Fruit fly (Drosophila melanogaster) whole organism, embryonic: ENCODE results near the gene CG6901.
A peak's percentile ranks its signal among the peaks of the same experiment; 100 is the strongest.

Experiments
- ATbp ChIP-seq: fragments of 200-800 bp; sonication (Bioruptor generic); optimal IDR thresholded peaks from 2 replicates; lab custom pipeline; 2017; ENCODE audit warnings: missing biosample characterization, mild to moderate bottlenecking, missing genetic modification characterization, missing genetic modification reagents
- Atf-2 ChIP-seq: fragments of 200-800 bp; sonication (Bioruptor generic); optimal IDR thresholded peaks from 2 replicates; lab custom pipeline; 2016; ENCODE audit warnings: missing biosample characterization, missing genetic modification characterization
- Blimp-1 ChIP-seq: fragments of 200-800 bp; sonication (Bioruptor generic); optimal IDR thresholded peaks from 3 replicates; lab custom pipeline; 2018; ENCODE audit warnings: missing biosample characterization, missing genetic modification characterization, mild to moderate bottlenecking, moderate library complexity, missing genetic modification reagents
- CG10654 ChIP-seq: fragments of 200-800 bp; sonication (Bioruptor generic); optimal IDR thresholded peaks from 2 replicates; lab custom pipeline; 2016; ENCODE audit warnings: missing biosample characterization, missing genetic modification characterization
- CG11696 ChIP-seq: fragments of 200-800 bp; sonication (Bioruptor generic); IDR thresholded peaks from 2 replicates; pipeline ENCODE4 v1.3.6; 2022; ENCODE audit warnings: missing biosample characterization, missing genetic modification characterization
- CG11723 ChIP-seq: fragments of 200-800 bp; sonication (Bioruptor generic); optimal IDR thresholded peaks from 2 replicates; lab custom pipeline; 2017; ENCODE audit warnings: missing biosample characterization, mild to moderate bottlenecking, missing genetic modification characterization
- CG12744 ChIP-seq: fragments of 200-800 bp; sonication (Bioruptor generic); optimal IDR thresholded peaks from 2 replicates; lab custom pipeline; 2016; ENCODE audit warnings: missing biosample characterization, missing genetic modification characterization
- CG15601 ChIP-seq: fragments of 200-800 bp; sonication (Bioruptor generic); optimal IDR thresholded peaks from 3 replicates; lab custom pipeline; 2019; ENCODE audit warnings: missing biosample characterization, mild to moderate bottlenecking, missing genetic modification characterization, moderate library complexity
- CG18011 ChIP-seq: fragments of 200-800 bp; sonication (Bioruptor generic); optimal IDR thresholded peaks from 2 replicates; lab custom pipeline; 2017; ENCODE audit warnings: missing biosample characterization, missing genetic modification characterization, mild to moderate bottlenecking, moderate library complexity, missing genotype
- CG2120 ChIP-seq: fragments of 200-800 bp; sonication (Bioruptor generic); optimal IDR thresholded peaks from 3 replicates; lab custom pipeline; 2016; ENCODE audit warnings: missing biosample characterization, missing genetic modification characterization
- CG2202 ChIP-seq: fragments of 200-800 bp; sonication (Bioruptor generic); optimal IDR thresholded peaks from 2 replicates; lab custom pipeline; 2018; ENCODE audit warnings: missing biosample characterization, mild to moderate bottlenecking, missing genetic modification characterization
- CG4328 ChIP-seq: fragments of 200-800 bp; sonication (Bioruptor generic); optimal IDR thresholded peaks from 3 replicates; lab custom pipeline; 2017; ENCODE audit warnings: missing biosample characterization, missing genetic modification reagents, missing genetic modification characterization
- CG4730 ChIP-seq: fragments of 200-800 bp; sonication (Bioruptor generic); IDR thresholded peaks from 2 replicates; pipeline ENCODE4 v1.3.6; 2022; ENCODE audit warnings: missing biosample characterization, missing genetic modification characterization
- CG5953 ChIP-seq: fragments of 200-800 bp; sonication (Bioruptor generic); IDR thresholded peaks from 2 replicates; pipeline ENCODE4 v1.3.6; 2022; ENCODE audit warnings: missing biosample characterization, missing genetic modification characterization
- CG6175 ChIP-seq: fragments of 200-800 bp; sonication (Bioruptor generic); IDR thresholded peaks from 3 replicates; pipeline ENCODE4 v1.3.6; 2022; ENCODE audit warnings: missing biosample characterization, missing genetic modification characterization
- CG6765 ChIP-seq: fragments of 200-800 bp; sonication (Bioruptor generic); optimal IDR thresholded peaks from 3 replicates; lab custom pipeline; 2017; ENCODE audit warnings: missing biosample characterization, mild to moderate bottlenecking, missing genetic modification characterization
- Dbx ChIP-seq: fragments of 200-800 bp; sonication (Bioruptor generic); IDR thresholded peaks from 3 replicates; pipeline ENCODE4 v1.3.6; 2022; ENCODE audit warnings: missing biosample characterization, missing genetic modification characterization
- Dll ChIP-seq: fragments of 200-800 bp; sonication (Bioruptor generic); IDR thresholded peaks from 4 replicates; pipeline ENCODE4 v1.3.6; 2022; ENCODE audit warnings: missing biosample characterization, missing genetic modification characterization; ENCODE audit not compliant: partially characterized antibody
- Elba2 ChIP-seq: fragments of 200-800 bp; sonication (Bioruptor generic); optimal IDR thresholded peaks from 3 replicates; lab custom pipeline; 2016; ENCODE audit warnings: missing biosample characterization, missing genetic modification characterization
- Ets97D ChIP-seq: fragments of 200-800 bp; sonication (Bioruptor generic); optimal IDR thresholded peaks from 3 replicates; lab custom pipeline; 2016; ENCODE audit warnings: missing biosample characterization, missing genetic modification characterization
- GATAe ChIP-seq: fragments of 200-800 bp; sonication (Bioruptor generic); conservative IDR thresholded peaks from 2 replicates; pipeline ENCODE4 v1.3.6; 2022; ENCODE audit warnings: missing biosample characterization, missing genetic modification characterization
- HmgZ ChIP-seq: fragments of 200-800 bp; sonication (Bioruptor generic); optimal IDR thresholded peaks from 2 replicates; lab custom pipeline; 2018; ENCODE audit warnings: missing biosample characterization, mild to moderate bottlenecking, missing genetic modification characterization
- Hmx ChIP-seq: fragments of 200-800 bp; sonication (Bioruptor generic); optimal IDR thresholded peaks from 2 replicates; lab custom pipeline; 2016; ENCODE audit warnings: missing biosample characterization, missing genetic modification characterization
- Jarid2 ChIP-seq: fragments of 200-800 bp; sonication (Bioruptor generic); optimal IDR thresholded peaks from 3 replicates; lab custom pipeline; 2017; ENCODE audit warnings: mild to moderate bottlenecking, missing biosample characterization, missing genetic modification reagents, missing genetic modification characterization
- NC2α ChIP-seq: fragments of 200-800 bp; sonication (Bioruptor generic); optimal IDR thresholded peaks from 2 replicates; lab custom pipeline; 2016; ENCODE audit warnings: missing biosample characterization, missing genetic modification characterization
- Neu2 ChIP-seq: fragments of 200-800 bp; sonication (Bioruptor generic); optimal IDR thresholded peaks from 3 replicates; lab custom pipeline; 2016; ENCODE audit warnings: missing biosample characterization, missing genetic modification characterization, borderline replicate concordance
- Nf-YB ChIP-seq: fragments of 200-800 bp; sonication (Bioruptor generic); optimal IDR thresholded peaks from 3 replicates; lab custom pipeline; 2019; ENCODE audit warnings: missing biosample characterization, mild to moderate bottlenecking, missing genetic modification characterization, moderate library complexity
- NfI ChIP-seq: fragments of 200-800 bp; sonication (Bioruptor generic); optimal IDR thresholded peaks from 3 replicates; lab custom pipeline; 2018; ENCODE audit warnings: missing biosample characterization, mild to moderate bottlenecking, missing genetic modification characterization, moderate library complexity
- Optix ChIP-seq: fragments of 200-800 bp; sonication (Bioruptor generic); IDR thresholded peaks from 3 replicates; pipeline ENCODE4 v1.3.6; 2022; ENCODE audit warnings: missing biosample characterization, missing genetic modification characterization
- PHDP ChIP-seq: fragments of 200-800 bp; sonication (Bioruptor generic); optimal IDR thresholded peaks from 3 replicates; lab custom pipeline; 2018; ENCODE audit warnings: missing biosample characterization, mild to moderate bottlenecking, missing genetic modification characterization, moderate library complexity
- ab ChIP-seq: fragments of 200-800 bp; sonication (Bioruptor generic); optimal IDR thresholded peaks from 2 replicates; lab custom pipeline; 2016; ENCODE audit warnings: missing biosample characterization, missing genetic modification characterization
- chif ChIP-seq, 2 experiments: fragments of 200-800 bp; sonication (Bioruptor generic); optimal IDR thresholded peaks; 3 replicates each; lab custom pipeline; 2016; ENCODE audit warnings: missing biosample characterization in 2 of 2, missing genetic modification characterization in 2 of 2
- crol ChIP-seq: fragments of 200-800 bp; sonication (Bioruptor generic); IDR thresholded peaks from 2 replicates; pipeline ENCODE4 v1.3.6; 2022; ENCODE audit warnings: missing biosample characterization, missing genetic modification characterization
- emc ChIP-seq: fragments of 200-800 bp; sonication (Bioruptor generic); optimal IDR thresholded peaks from 2 replicates; lab custom pipeline; 2016; ENCODE audit warnings: missing biosample characterization, missing genetic modification characterization
- fd64A ChIP-seq: fragments of 200-800 bp; sonication (Bioruptor generic); optimal IDR thresholded peaks from 3 replicates; lab custom pipeline; 2018; ENCODE audit warnings: missing biosample characterization, mild to moderate bottlenecking, missing genetic modification characterization
- fd96Cb ChIP-seq: fragments of 200-800 bp; sonication (Bioruptor generic); optimal IDR thresholded peaks from 2 replicates; lab custom pipeline; 2018; ENCODE audit warnings: missing biosample characterization, mild to moderate bottlenecking, missing genetic modification characterization, moderate library complexity
- grau ChIP-seq: fragments of 200-800 bp; optimal IDR thresholded peaks from 3 replicates; lab custom pipeline; 2019; ENCODE audit warnings: missing biosample characterization, mild to moderate bottlenecking, missing genetic modification characterization, moderate library complexity
- grn ChIP-seq: fragments of 200-800 bp; sonication (Bioruptor generic); optimal IDR thresholded peaks from 3 replicates; lab custom pipeline; 2017; ENCODE audit warnings: missing biosample characterization, missing genetic modification characterization
- her ChIP-seq: fragments of 200-800 bp; sonication (Bioruptor generic); optimal IDR thresholded peaks from 2 replicates; lab custom pipeline; 2016; ENCODE audit warnings: missing biosample characterization, missing genetic modification characterization
- klu ChIP-seq: fragments of 200-800 bp; sonication (Bioruptor generic); IDR thresholded peaks from 2 replicates; pipeline ENCODE4 v1.3.6; 2022; ENCODE audit warnings: missing biosample characterization, missing genetic modification characterization
- lov ChIP-seq, 2 experiments: fragments of 200-800 bp in 1 of 2; fragments of >200 bp in 1 of 2; sonication (Bioruptor generic) in 1 of 2; IDR thresholded peaks in 1 of 2; optimal IDR thresholded peaks in 1 of 2; 2 replicates in 1 of 2; 3 replicates in 1 of 2; pipeline versions ENCODE4 v1.3.6 to Lab custom; 2017 to 2022; ENCODE audit warnings: missing biosample characterization in 1 of 2, missing genetic modification characterization in 1 of 2
- pum ChIP-seq: fragments of 200-800 bp; sonication (Bioruptor generic); optimal IDR thresholded peaks from 2 replicates; lab custom pipeline; 2016; ENCODE audit warnings: missing biosample characterization, missing genetic modification characterization
- sens ChIP-seq: fragments of 200-800 bp; sonication (Bioruptor generic); peaks from one replicate; lab custom pipeline; 2016; ENCODE audit warnings: missing biosample characterization, missing genetic modification characterization
- shn ChIP-seq: fragments of 200-800 bp; sonication (Bioruptor generic); optimal IDR thresholded peaks from 3 replicates; lab custom pipeline; 2016; ENCODE audit warnings: missing biosample characterization, missing genetic modification characterization
- slp2 ChIP-seq: fragments of 200-800 bp; sonication (Bioruptor generic); optimal IDR thresholded peaks from 2 replicates; lab custom pipeline; 2016; ENCODE audit warnings: missing biosample characterization, missing genetic modification characterization
- so ChIP-seq: fragments of 200-800 bp; sonication (Bioruptor generic); IDR thresholded peaks from 3 replicates; pipeline ENCODE4 v1.3.6; 2022; ENCODE audit warnings: missing biosample characterization, missing genetic modification characterization
- stwl ChIP-seq: fragments of 200-800 bp; sonication (Bioruptor generic); optimal IDR thresholded peaks from 3 replicates; lab custom pipeline; 2018; ENCODE audit warnings: missing biosample characterization, mild to moderate bottlenecking, missing genetic modification characterization, moderate library complexity
- usp ChIP-seq: fragments of >200 bp; optimal IDR thresholded peaks from 2 replicates; lab custom pipeline; 2017; ENCODE audit warnings: missing biosample characterization, missing genetic modification characterization

Gene CG6901

DNA sequence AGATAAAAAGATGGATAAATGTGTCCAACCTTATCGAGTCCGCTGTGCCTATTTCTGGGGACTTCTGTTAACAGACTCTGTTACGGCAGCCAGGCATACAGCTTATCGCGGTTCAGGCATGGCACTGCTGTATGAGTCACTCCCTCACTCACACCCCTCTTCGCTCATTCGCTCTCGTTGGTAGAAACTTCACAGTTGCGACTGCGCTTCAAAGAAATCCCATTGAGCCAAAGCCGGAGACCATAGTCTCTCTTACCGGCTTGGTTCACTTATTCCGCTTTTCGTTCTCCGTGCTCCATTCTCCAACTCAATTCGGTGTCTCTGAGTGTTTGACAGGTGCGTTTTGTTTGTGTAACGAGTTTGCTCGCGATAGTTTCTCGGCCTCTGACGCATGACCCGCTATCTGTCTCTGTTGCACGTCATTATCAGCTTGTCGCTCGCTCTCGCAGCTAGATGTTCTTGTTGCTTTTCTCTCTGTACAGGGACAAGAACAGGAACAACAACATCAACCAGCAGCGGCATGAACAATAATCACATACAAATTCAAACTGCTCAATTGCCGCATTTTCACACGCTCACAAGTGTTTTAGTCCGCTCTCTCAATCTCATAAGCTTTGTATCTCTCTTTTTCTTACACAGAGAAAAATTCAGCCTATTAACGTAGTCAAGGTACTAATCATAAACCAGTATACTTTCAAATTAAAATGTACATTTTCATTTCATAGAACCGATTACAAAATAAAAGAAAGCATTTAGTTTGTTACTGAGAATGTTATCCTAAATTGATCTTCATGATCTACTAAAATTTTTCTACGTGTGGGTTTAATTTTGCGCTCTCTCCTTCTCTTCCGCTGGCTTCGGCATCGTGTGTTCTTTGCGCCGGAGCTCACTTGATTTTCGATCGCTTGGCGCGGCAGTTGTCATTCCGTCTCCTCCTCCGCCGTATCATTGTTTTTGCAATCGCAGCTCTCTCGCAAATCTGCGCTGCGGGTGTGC is 42.9 kb upstream of the CG6901 start (continued):
- TF ChIP-seq Dll (peak; percentile 59; the same call in 3 of the 4 replicates), CG2202 (tag; lab: Kevin White, UChicago) (peak; percentile 99), NC2α (GFP tag; lab: Kevin White, UChicago) (peak; percentile 99), CG6765 (GFP tag; lab: Kevin White, UChicago) (peak; percentile 99), usp (GFP tag; lab: Kevin White, UChicago) (no peak), CG11696 (GFP tag; lab: Robert Waterston, UW) (peak; percentile 98), Dbx (peak; percentile 100), Nf-YB (GFP tag; lab: Kevin White, UChicago) (peak; percentile 93), CG10654 (peak; percentile 99), slp2 (GFP tag; lab: Kevin White, UChicago) (peak; percentile 99), CG5953 (peak; percentile 98), ab (peak; percentile 98), CG4328 (GFP tag; lab: Kevin White, UChicago) (peak; percentile 98), chif (GFP tag; optimal IDR thresholded peaks at IDR 0.05; lab: Kevin White, UChicago) (peak; percentile 99 to 100), CG15601 (tag; lab: Kevin White, UChicago) (peak; percentile 99), CG12744 (GFP tag; lab: Kevin White, UChicago) (peak; percentile 99), fd64A (peak; percentile 96), shn (GFP tag; lab: Kevin White, UChicago) (peak; percentile 99), HmgZ (tag; lab: Kevin White, UChicago) (peak; percentile 100), sens (GFP tag; lab: Kevin White, UChicago) (peak; percentile 100), so (GFP tag; lab: Robert Waterston, UW) (peak; percentile 99), crol (GFP tag; lab: Robert Waterston, UW) (peak; percentile 83), Blimp-1 (GFP tag; lab: Kevin White, UChicago) (peak; percentile 98), CG11723 (GFP tag; lab: Kevin White, UChicago) (peak; percentile 99), grn (GFP tag; lab: Kevin White, UChicago) (peak; percentile 93), Elba2 (GFP tag; lab: Kevin White, UChicago) (peak; percentile 97), stwl (tag; lab: Kevin White, UChicago) (peak; percentile 87), emc (peak; percentile 98), fd96Cb (tag; lab: Kevin White, UChicago) (peak; percentile 99), GATAe (GFP tag; lab: Robert Waterston, UW) (peak; percentile 97), Hmx (GFP tag; lab: Kevin White, UChicago) (peak; percentile 96), Neu2 (GFP tag; lab: Kevin White, UChicago) (peak; percentile 98), CG6175 (GFP tag; lab: Robert Waterston, UW) (peak; percentile 95), CG18011 (GFP tag; lab: Kevin White, UChicago) (peak; percentile 93), her (GFP tag; lab: Kevin White, UChicago) (peak; percentile 98), Ets97D (GFP tag; lab: Kevin White, UChicago) (peak; percentile 95), Jarid2 (GFP tag; lab: Kevin White, UChicago) (peak; percentile 92), NfI (GFP tag; lab: Kevin White, UChicago) (peak; percentile 99), Optix (GFP tag; lab: Robert Waterston, UW) (peak; percentile 80; the same call in 2 of the 3 replicates), lov (optimal IDR thresholded peaks at IDR 0.05; lab: Kevin White, UChicago) (no peak), lov (GFP tag; IDR thresholded peaks at IDR 0.05; lab: Robert Waterston, UW) (peak; percentile 99), klu (GFP tag; lab: Robert Waterston, UW) (peak; percentile 99), pum (GFP tag; lab: Kevin White, UChicago) (peak; percentile 99), ATbp (GFP tag; lab: Kevin White, UChicago) (peak; percentile 99), grau (tag; lab: Kevin White, UChicago) (peak; percentile 99), CG4730 (peak; percentile 99), Atf-2 (peak; percentile 99), PHDP (peak; percentile 100), CG2120 (peak; percentile 100)
